Worm (Caenorhabditis elegans) whole organism, L4/young adult: ENCODE data around the gene F21C10.4.

Source experiments
- W03F9.2 ChIP-seq: fragments of 150-350 bp; optimal IDR thresholded peaks from 2 replicates; lab custom pipeline; 2014; ENCODE audit warnings: missing biosample characterization, missing genetic modification characterization
- dao-5 ChIP-seq: sonication (generic microtip); optimal IDR thresholded peaks from 2 replicates; lab custom pipeline; 2016; ENCODE audit warnings: missing genotype, missing genetic modification characterization, moderate library complexity, missing compliant biosample characterization
- him-1 ChIP-seq: sonication (generic microtip); optimal IDR thresholded peaks from 2 replicates; lab custom pipeline; 2016; ENCODE audit warnings: missing genotype, missing genetic modification reagents, missing genetic modification characterization, missing compliant biosample characterization

Gene F21C10.4

ce11 chrV:9126316-9126715, at the start of gene F21C10.4:
Gene F21C10.4 (plus strand): TSS chrV:9126616.
- TF ChIP-seq dao-5 (tag; lab: Kevin White, UChicago) (no peak), him-1 (no peak), W03F9.2 (tag; lab: Kevin White, UChicago) (no peak)

ce11 chrV:9078067-9078581, 48.3 kb upstream of the F21C10.4 start:
- TF ChIP-seq him-1 (no peak), dao-5 (tag; lab: Kevin White, UChicago) (no peak), W03F9.2 (tag; lab: Kevin White, UChicago) (no peak)

ce11 chrV:9078815-9079525, 47.4 kb upstream of the F21C10.4 start:
- no peak for TF ChIP-seq W03F9.2 (tag; lab: Kevin White, UChicago)
- TF ChIP-seq him-1 = no peak
- no peak for TF ChIP-seq dao-5 (tag; lab: Kevin White, UChicago)

- TF ChIP-seq W03F9.2 (tag; lab: Kevin White, UChicago) (no peak), him-1 (no peak), dao-5 (tag; lab: Kevin White, UChicago) (no peak)
Observed at ce11 chrV:9079965-9080432, 46.4 kb upstream of the F21C10.4 start.

ce11 chrV:9081410-9081809, 45.0 kb upstream of the F21C10.4 start:
- TF ChIP-seq W03F9.2 (tag; lab: Kevin White, UChicago) (no peak), him-1 (no peak), dao-5 (tag; lab: Kevin White, UChicago) (no peak)

- TF ChIP-seq dao-5 (tag; lab: Kevin White, UChicago) = no peak
- no peak for TF ChIP-seq W03F9.2 (tag; lab: Kevin White, UChicago)
Observed at ce11 chrV:9082350-9082749, 44.1 kb upstream of the F21C10.4 start.

ce11 chrV:9084252-9084651, 42.2 kb upstream of the F21C10.4 start:
- TF ChIP-seq W03F9.2 (tag; lab: Kevin White, UChicago) (no peak), dao-5 (tag; lab: Kevin White, UChicago) (no peak), him-1 (no peak)

- TF ChIP-seq dao-5 (tag; lab: Kevin White, UChicago) (no peak), him-1 (no peak), W03F9.2 (tag; lab: Kevin White, UChicago) (no peak)
Observed at ce11 chrV:9085845-9086244, 40.6 kb upstream of the F21C10.4 start.

- TF ChIP-seq W03F9.2 (tag; lab: Kevin White, UChicago) (no peak), dao-5 (tag; lab: Kevin White, UChicago) (no peak), him-1 (no peak)
Observed at ce11 chrV:9088758-9089157, 37.7 kb upstream of the F21C10.4 start.

- TF ChIP-seq W03F9.2 (tag; lab: Kevin White, UChicago) = no peak
- TF ChIP-seq dao-5 (tag; lab: Kevin White, UChicago) = no peak
- TF ChIP-seq him-1 = no peak
Observed at ce11 chrV:9092209-9092608, 34.2 kb upstream of the F21C10.4 start, which contains the start of gene T27E4.1. Gene T27E4.1 (plus strand): TSS chrV:9092345.

ce11 chrV:9094060-9094628, 32.3 kb upstream of the F21C10.4 start:
- no peak for TF ChIP-seq dao-5 (tag; lab: Kevin White, UChicago)

- no peak for TF ChIP-seq him-1
- TF ChIP-seq dao-5 (tag; lab: Kevin White, UChicago) = no peak
- TF ChIP-seq W03F9.2 (tag; lab: Kevin White, UChicago) = no peak
Observed at ce11 chrV:9094976-9095375, 31.4 kb upstream of the F21C10.4 start.

ce11 chrV:9095613-9096317, 30.7 kb upstream of the F21C10.4 start, which contains the start of gene F21C10.10:
Gene F21C10.10 (plus strand): TSS chrV:9096267.
- no peak for TF ChIP-seq dao-5 (tag; lab: Kevin White, UChicago)
- TF ChIP-seq W03F9.2 (tag; lab: Kevin White, UChicago) = peak; percentile 32
- TF ChIP-seq him-1 = no peak

ce11 chrV:9096674-9097073, 29.7 kb upstream of the F21C10.4 start:
- no peak for TF ChIP-seq dao-5 (tag; lab: Kevin White, UChicago)
- no peak for TF ChIP-seq W03F9.2 (tag; lab: Kevin White, UChicago)
- no peak for TF ChIP-seq him-1
